Fruit fly (Drosophila melanogaster): ENCODE data around the gene Chc.

DNA sequence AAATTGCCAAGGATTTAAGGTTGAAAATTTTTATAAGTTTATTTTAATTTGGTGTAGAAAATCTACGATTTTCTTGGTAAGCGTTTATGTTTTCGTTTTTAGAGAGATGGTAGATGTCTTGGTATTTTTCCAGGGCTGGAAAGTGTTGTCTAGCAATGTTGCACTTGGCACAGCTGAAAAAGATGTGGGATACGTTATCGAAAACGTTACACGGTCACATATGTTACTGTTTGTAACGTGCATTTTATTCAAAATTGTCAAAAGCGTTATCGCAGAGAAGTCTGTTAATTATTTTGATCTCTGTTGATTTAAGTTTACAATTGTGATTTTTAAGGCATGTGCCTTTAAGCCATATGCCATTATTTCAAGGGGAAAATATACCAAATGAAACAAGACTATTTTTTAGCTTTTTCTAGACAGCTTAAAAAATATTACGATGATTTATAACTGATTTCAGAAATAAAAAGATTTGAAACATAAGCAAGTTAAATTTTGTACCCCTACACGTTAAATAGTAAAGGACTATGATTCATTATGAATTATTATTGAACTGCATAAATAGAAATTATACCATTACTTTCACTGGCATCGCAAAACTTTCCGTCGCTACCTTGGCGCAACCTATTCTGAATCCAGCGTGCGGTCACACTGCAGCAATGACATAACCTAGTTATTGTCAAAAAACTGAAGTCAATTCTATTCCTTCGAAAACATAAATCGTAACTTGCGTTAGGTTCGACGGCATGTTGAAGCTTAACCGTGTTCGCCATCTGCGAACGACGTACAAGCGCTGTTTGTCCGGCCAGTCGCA is 49.7 kb downstream of the Chc start, which contains the start of the genes Paf-AHalpha and mRpS30:
- no peak for TF ChIP-seq CG11093 (GFP tag; IDR thresholded peaks at IDR 0.05)
- no peak for TF ChIP-seq CG2129 (GFP tag; IDR thresholded peaks at IDR 0.05; ENCODE audit: partially characterized antibody)
- TF ChIP-seq CG3995 (GFP tag; optimal IDR thresholded peaks at IDR 0.05): peak; percentile 94
- no peak for TF ChIP-seq ase (GFP tag; IDR thresholded peaks at IDR 0.05)

Data from whole organism, embryonic.